Fruit fly (Drosophila melanogaster): Measurements from ENCODE around the gene cv.
A peak's percentile ranks its signal among the peaks of the same experiment; 100 is the strongest.

Gene cv

DNA sequence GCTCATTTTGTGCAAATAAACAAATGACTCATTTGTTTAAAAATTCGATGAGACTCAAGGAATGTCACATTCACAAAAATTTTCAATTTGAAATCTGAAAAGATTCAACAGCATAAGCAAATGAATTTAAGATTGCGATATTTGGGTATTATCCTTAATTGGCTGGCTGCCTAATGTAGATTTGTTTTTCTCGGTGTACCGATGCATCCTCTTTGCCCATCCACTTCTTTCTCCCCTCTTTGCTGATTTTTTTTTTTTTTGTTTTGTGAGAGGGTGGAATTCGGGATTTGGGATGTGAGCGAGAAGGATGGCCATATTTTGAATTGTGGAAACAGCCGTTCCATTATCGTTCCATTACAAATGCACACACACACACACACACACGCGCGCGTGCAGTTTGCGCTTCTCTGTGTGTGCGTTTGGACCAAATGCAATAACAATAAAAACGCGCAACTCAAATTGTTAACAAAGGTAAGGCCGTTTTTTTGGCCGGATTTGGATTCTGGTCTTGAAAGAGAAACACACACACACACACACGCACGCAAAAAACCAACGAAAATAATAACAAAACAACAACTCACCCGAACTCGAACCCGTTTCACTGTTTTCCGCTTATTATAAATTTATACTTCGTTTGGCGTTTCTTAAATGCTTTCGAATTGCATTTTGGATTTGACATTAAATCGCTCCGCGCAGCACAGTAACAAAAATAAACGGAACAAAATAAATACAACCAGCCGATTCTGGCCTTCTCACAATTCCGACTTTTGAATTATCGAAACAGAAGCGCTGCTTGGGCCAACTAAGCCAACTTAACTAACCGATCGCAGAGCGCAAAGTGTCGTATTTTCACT, 10.5 kb upstream of the cv start (continued):
- TF ChIP-seq Usf (GFP tag; optimal IDR thresholded peaks at IDR 0.05) (no peak), Dfd (GFP tag; optimal IDR thresholded peaks at IDR 0.05) (no peak), mld (GFP tag; IDR thresholded peaks at IDR 0.05; ENCODE audit: partially characterized antibody) (no peak), wek (GFP tag; optimal IDR thresholded peaks at IDR 0.05) (no peak), NC2α (GFP tag; optimal IDR thresholded peaks at IDR 0.05) (no peak), Gsc (GFP tag; IDR thresholded peaks at IDR 0.05) (no peak), ap (GFP tag; IDR thresholded peaks at IDR 0.05) (no peak), D19B (GFP tag; optimal IDR thresholded peaks at IDR 0.05) (no peak), gce (GFP tag; IDR thresholded peaks at IDR 0.05) (no peak), CG3407 (GFP tag; optimal IDR thresholded peaks at IDR 0.05) (peak; percentile 46), unpg (GFP tag; optimal IDR thresholded peaks at IDR 0.05) (peak; percentile 63), Adf1 (GFP tag; IDR thresholded peaks at IDR 0.05) (no peak), wor (GFP tag; IDR thresholded peaks at IDR 0.05) (0 out of 2 replicates have a peak, but pooled peaks have one; percentile 18), sr (GFP tag; IDR thresholded peaks at IDR 0.05) (no peak), CG13775 (GFP tag; optimal IDR thresholded peaks at IDR 0.05) (peak; percentile 33), Vsx1 (GFP tag; optimal IDR thresholded peaks at IDR 0.05) (no peak), amos (GFP tag; IDR thresholded peaks at IDR 0.05; ENCODE audit: partially characterized antibody) (no peak), Antp (GFP tag; optimal IDR thresholded peaks at IDR 0.05) (peak; percentile 51), CG11456 (GFP tag; IDR thresholded peaks at IDR 0.05) (no peak), bsh (GFP tag; optimal IDR thresholded peaks at IDR 0.05) (peak in 1 of 2 experiments; percentile 72), CG6813 (GFP tag; optimal IDR thresholded peaks at IDR 0.05) (peak; percentile 43), CG4707 (GFP tag; optimal IDR thresholded peaks at IDR 0.05) (no peak), CG13894 (tag; optimal IDR thresholded peaks at IDR 0.05) (no peak), CG43689 (GFP tag; IDR thresholded peaks at IDR 0.05) (no peak), br (optimal IDR thresholded peaks at IDR 0.05) (no peak), psq (GFP tag; optimal IDR thresholded peaks at IDR 0.05) (peak; percentile 26), phol (tag; optimal IDR thresholded peaks at IDR 0.05) (peak; percentile 72), eve (GFP tag; optimal IDR thresholded peaks at IDR 0.05) (no peak), CG8290 (GFP tag; optimal IDR thresholded peaks at IDR 0.05) (peak; percentile 5), CG8290 (tag; optimal IDR thresholded peaks at IDR 0.05) (no peak), gfzf (GFP tag; optimal IDR thresholded peaks at IDR 0.05) (no peak), onecut (GFP tag; IDR thresholded peaks at IDR 0.05) (no peak), CG34422 (GFP tag; IDR thresholded peaks at IDR 0.05) (0 out of 3 replicates have a peak, but pooled peaks have one; percentile 30), Tbp (GFP tag; optimal IDR thresholded peaks at IDR 0.05) (no peak), CG7963 (GFP tag; IDR thresholded peaks at IDR 0.05; ENCODE audit: partially characterized antibody) (no peak), nau (GFP tag; optimal IDR thresholded peaks at IDR 0.05) (no peak), CG18011 (GFP tag; optimal IDR thresholded peaks at IDR 0.05) (no peak), gcm (GFP tag; optimal IDR thresholded peaks at IDR 0.05) (peak; percentile 3), CG7786 (GFP tag; optimal IDR thresholded peaks at IDR 0.05) (peak; percentile 4), CG2678 (tag; optimal IDR thresholded peaks at IDR 0.05) (no peak), zen2 (GFP tag; IDR thresholded peaks at IDR 0.05; ENCODE audit: partially characterized antibody) (no peak), CG15479 (GFP tag; optimal IDR thresholded peaks at IDR 0.05) (no peak), yki (optimal IDR thresholded peaks at IDR 0.05) (no peak), cwo (GFP tag; optimal IDR thresholded peaks at IDR 0.05) (no peak), CG16863 (GFP tag; optimal IDR thresholded peaks at IDR 0.05) (peak; percentile 44), CG17612 (GFP tag; IDR thresholded peaks at IDR 0.05) (no peak), CG3995 (GFP tag; optimal IDR thresholded peaks at IDR 0.05) (no peak), CG4617 (GFP tag; optimal IDR thresholded peaks at IDR 0.05; ENCODE audit: borderline replicate concordance) (no peak), her (GFP tag; optimal IDR thresholded peaks at IDR 0.05) (peak; percentile 36), Fer1 (GFP tag; optimal IDR thresholded peaks at IDR 0.05) (no peak)
